Worm (Caenorhabditis elegans): ENCODE data around the gene ccep-135.

ce11 chrIII:3094694-3095093 is 3.0 kb downstream of the ccep-135 start:
- TF ChIP-seq unc-62 (GFP tag; optimal IDR thresholded peaks at IDR 0.05) = no peak
- TF ChIP-seq snpc-4 (GFP tag; optimal IDR thresholded peaks at IDR 0.05) = no peak
- no peak for TF ChIP-seq snpc-4 (tag; optimal IDR thresholded peaks at IDR 0.05)
- TF ChIP-seq B0261.1 (tag; optimal IDR thresholded peaks at IDR 0.05) = no peak
- no peak for TF ChIP-seq hlh-12 (tag; optimal IDR thresholded peaks at IDR 0.05)
- TF ChIP-seq lsy-27 (tag; optimal IDR thresholded peaks at IDR 0.05; ENCODE audit: borderline replicate concordance, insufficient read depth) = no peak
- TF ChIP-seq bed-2 (GFP tag; IDR thresholded peaks at IDR 0.05) = no peak
